Fruit fly (Drosophila melanogaster): Measurements from ENCODE around the gene PVRAP.

PVRAP gene

dm6 chr3L:6059062-6059708, 62.2 kb downstream of the PVRAP start, which contains the start of gene CG6592 (continued):
- TF ChIP-seq CG13624 (GFP tag; optimal IDR thresholded peaks at IDR 0.05) (peak; percentile 19), tap (tag; optimal IDR thresholded peaks at IDR 0.05) (no peak), D (optimal IDR thresholded peaks at IDR 0.05) (no peak), D (GFP tag; optimal IDR thresholded peaks at IDR 0.05) (no peak), ttk (GFP tag; IDR thresholded peaks at IDR 0.05) (no peak), prd (optimal IDR thresholded peaks at IDR 0.05) (no peak), prd (GFP tag; IDR thresholded peaks at IDR 0.05) (peak; percentile 76), CG2875 (GFP tag; optimal IDR thresholded peaks at IDR 0.05) (peak; percentile 19), CG12155 (GFP tag; optimal IDR thresholded peaks at IDR 0.05) (no peak), CG7963 (GFP tag; IDR thresholded peaks at IDR 0.05; ENCODE audit: partially characterized antibody) (no peak), gsb (GFP tag; IDR thresholded peaks at IDR 0.05) (no peak), ci (GFP tag; IDR thresholded peaks at IDR 0.05) (peak; percentile 43; the same call in 1 of the 3 replicates), HmgZ (tag; optimal IDR thresholded peaks at IDR 0.05) (no peak), CG3995 (GFP tag; optimal IDR thresholded peaks at IDR 0.05) (no peak), jumu (GFP tag; optimal IDR thresholded peaks at IDR 0.05) (no peak), CG1647 (GFP tag; optimal IDR thresholded peaks at IDR 0.05) (no peak), Hr39 (optimal IDR thresholded peaks at IDR 0.05) (no peak), CG8290 (GFP tag; optimal IDR thresholded peaks at IDR 0.05) (peak; percentile 81), CG8290 (tag; optimal IDR thresholded peaks at IDR 0.05) (peak; percentile 60 to 84), vvl (GFP tag; IDR thresholded peaks at IDR 0.05) (0 out of 2 replicates have a peak, but pooled peaks have one; percentile 22), CkIIα-i1 (GFP tag; IDR thresholded peaks at IDR 0.05) (no peak), E2f1 (GFP tag; IDR thresholded peaks at IDR 0.05) (no peak; the same call in 1 of the 2 replicates), Meics (GFP tag; optimal IDR thresholded peaks at IDR 0.05) (no peak), CG1233 (GFP tag; optimal IDR thresholded peaks at IDR 0.05) (peak; percentile 64), lola (GFP tag; optimal IDR thresholded peaks at IDR 0.05) (peak in 1 of 3 experiments; percentile 63), CG14014 (GFP tag; IDR thresholded peaks at IDR 0.05) (no peak), oc (tag; optimal IDR thresholded peaks at IDR 0.05) (no peak), CG8765 (GFP tag; IDR thresholded peaks at IDR 0.05) (peak; percentile 62; the same call in 1 of the 2 replicates), CG5180 (GFP tag; optimal IDR thresholded peaks at IDR 0.05) (no peak), CG3163 (GFP tag; optimal IDR thresholded peaks at IDR 0.05) (no peak), Dll (GFP tag; IDR thresholded peaks at IDR 0.05; ENCODE audit: partially characterized antibody) (no peak), CG10147 (GFP tag; optimal IDR thresholded peaks at IDR 0.05) (no peak), PHDP (tag; optimal IDR thresholded peaks at IDR 0.05) (no peak), Myb (GFP tag; optimal IDR thresholded peaks at IDR 0.05) (peak; percentile 63), lmd (GFP tag; IDR thresholded peaks at IDR 0.05) (no peak; the same call in 1 of the 2 replicates), Oaz (GFP tag; IDR thresholded peaks at IDR 0.05) (no peak), CG3838 (GFP tag; optimal IDR thresholded peaks at IDR 0.05) (no peak), zfh2 (GFP tag; optimal IDR thresholded peaks at IDR 0.05) (no peak), grau (tag; optimal IDR thresholded peaks at IDR 0.05) (no peak), CG31441 (GFP tag; IDR thresholded peaks at IDR 0.05) (0 out of 2 replicates have a peak, but pooled peaks have one; percentile 40), dan (GFP tag; IDR thresholded peaks at IDR 0.05) (no peak), Lhr (GFP tag; optimal IDR thresholded peaks at IDR 0.05) (peak; percentile 40), vfl (GFP tag; optimal IDR thresholded peaks at IDR 0.05) (no peak), Fer3 (tag; optimal IDR thresholded peaks at IDR 0.05) (no peak), ken (GFP tag; IDR thresholded peaks at IDR 0.05) (no peak), Mrtf (GFP tag; IDR thresholded peaks at IDR 0.05) (no peak), Sry-β (GFP tag; optimal IDR thresholded peaks at IDR 0.05) (no peak), CG9437 (GFP tag; optimal IDR thresholded peaks at IDR 0.05) (no peak), CG15479 (GFP tag; optimal IDR thresholded peaks at IDR 0.05) (peak; percentile 25), CG6765 (GFP tag; optimal IDR thresholded peaks at IDR 0.05) (no peak), CG4707 (GFP tag; optimal IDR thresholded peaks at IDR 0.05) (no peak), Rfx (GFP tag; IDR thresholded peaks at IDR 0.05) (no peak)

Measured in whole organism, embryonic.